Fruit fly (Drosophila melanogaster) ovary, adult (tissue): ENCODE measurements around the gene gNacalpha.

ENCODE experiments used
- CG17801 ChIP-seq: fragments of 200-800 bp; optimal IDR thresholded peaks from 2 replicates; lab custom pipeline; 2019; ENCODE audit warnings: missing biosample characterization, mild to moderate bottlenecking, missing genetic modification characterization, moderate library complexity; ENCODE audit not compliant: partially characterized antibody

Gene gNacalpha

dm6 chr2L:1082668-1083067, 45.6 kb downstream of the gNacalpha start:
- TF ChIP-seq CG17801 (GFP tag; lab: Kevin White, UChicago): no peak

dm6 chr2L:1086312-1086906, 49.4 kb downstream of the gNacalpha start:
- no peak for TF ChIP-seq CG17801 (GFP tag; lab: Kevin White, UChicago)
